Worm (Caenorhabditis elegans) whole organism, late embryonic: Measurements from ENCODE around the gene T07H3.8.
A peak's percentile ranks its signal among the peaks of the same experiment; 100 is the strongest.

ENCODE experiments used
- C08G9.2 ChIP-seq: sonication (generic microtip); optimal IDR thresholded peaks from 2 replicates; lab custom pipeline; 2016; ENCODE audit warnings: mild to moderate bottlenecking, missing genetic modification characterization, moderate library complexity, missing compliant biosample characterization
- K09A11.1 ChIP-seq: sonication (generic microtip); optimal IDR thresholded peaks from 2 replicates; lab custom pipeline; 2017; ENCODE audit warnings: antibody characterized with exemption, mild to moderate bottlenecking, missing genetic modification characterization, missing compliant biosample characterization; ENCODE audit not compliant: insufficient read depth
- T23F11.4 ChIP-seq: fragments of 200-800 bp; sonication (Bioruptor generic); optimal IDR thresholded peaks from 2 replicates; lab custom pipeline; 2018; ENCODE audit warnings: mild to moderate bottlenecking, missing genetic modification characterization, missing compliant biosample characterization
- Y22D7AL.16 ChIP-seq: sonication (generic microtip); optimal IDR thresholded peaks from 2 replicates; lab custom pipeline; 2016; ENCODE audit warnings: missing genetic modification characterization, missing compliant biosample characterization
- ama-1 ChIP-seq: fragments of 150-350 bp; optimal IDR thresholded peaks from 2 replicates; lab custom pipeline; 2014
- ceh-14 ChIP-seq: sonication (generic microtip); optimal IDR thresholded peaks from 2 replicates; lab custom pipeline; 2016; ENCODE audit warnings: missing genotype, missing genetic modification characterization, missing compliant biosample characterization
- ceh-18 ChIP-seq: sonication (generic microtip); optimal IDR thresholded peaks from 2 replicates; lab custom pipeline; 2016; ENCODE audit warnings: missing genetic modification characterization, missing compliant biosample characterization
- ceh-22 ChIP-seq: sonication (generic microtip); optimal IDR thresholded peaks from 2 replicates; lab custom pipeline; 2017; ENCODE audit warnings: missing biosample characterization, missing genetic modification characterization
- ceh-30 ChIP-seq: fragments of 150-350 bp; optimal IDR thresholded peaks from 2 replicates; lab custom pipeline; 2014; ENCODE audit warnings: missing biosample characterization, missing genetic modification characterization
- ceh-31 ChIP-seq: sonication (generic microtip); optimal IDR thresholded peaks from 2 replicates; lab custom pipeline; 2016; ENCODE audit warnings: missing genetic modification characterization, missing compliant biosample characterization
- ceh-45 ChIP-seq: fragments of 200-800 bp; sonication (Bioruptor generic); IDR thresholded peaks from 2 replicates; pipeline ENCODE4 v1.3.6; 2022; ENCODE audit warnings: missing genetic modification reagents, missing genetic modification characterization, missing compliant biosample characterization
- ceh-6 ChIP-seq: fragments of 200-800 bp; sonication (Bioruptor generic); optimal IDR thresholded peaks from 2 replicates; lab custom pipeline; 2018; ENCODE audit warnings: mild to moderate bottlenecking, missing genetic modification characterization, missing compliant biosample characterization
- ceh-9 ChIP-seq: sonication (generic microtip); optimal IDR thresholded peaks from 2 replicates; lab custom pipeline; 2016; ENCODE audit warnings: mild to moderate bottlenecking, missing genetic modification characterization, inconsistent platforms, missing compliant biosample characterization
- dve-1 ChIP-seq: sonication (generic microtip); optimal IDR thresholded peaks from 2 replicates; lab custom pipeline; 2017; ENCODE audit warnings: antibody characterized with exemption, mild to moderate bottlenecking, missing genetic modification characterization, missing compliant biosample characterization
- elt-4 ChIP-seq: sonication (generic microtip); optimal IDR thresholded peaks from 2 replicates; lab custom pipeline; 2016; ENCODE audit warnings: missing genetic modification characterization, missing compliant biosample characterization
- ets-4 ChIP-seq: sonication (generic microtip); optimal IDR thresholded peaks from 2 replicates; lab custom pipeline; 2016; ENCODE audit warnings: missing genetic modification characterization, missing compliant biosample characterization
- eyg-1 ChIP-seq: sonication (generic microtip); optimal IDR thresholded peaks from 2 replicates; lab custom pipeline; 2016; ENCODE audit warnings: missing genotype, missing genetic modification characterization, missing compliant biosample characterization
- fax-1 ChIP-seq: sonication (generic microtip); optimal IDR thresholded peaks from 2 replicates; lab custom pipeline; 2016; ENCODE audit warnings: missing genotype, missing genetic modification characterization, missing compliant biosample characterization
- fkh-6 ChIP-seq: sonication (generic microtip); optimal IDR thresholded peaks from 2 replicates; lab custom pipeline; 2016; ENCODE audit warnings: missing genetic modification characterization, missing compliant biosample characterization
- gmeb-2 ChIP-seq: sonication (generic microtip); optimal IDR thresholded peaks from 2 replicates; lab custom pipeline; 2016; ENCODE audit warnings: missing genetic modification characterization, inconsistent platforms, missing compliant biosample characterization
- hlh-8 ChIP-seq: sonication (generic microtip); optimal IDR thresholded peaks from 2 replicates; lab custom pipeline; 2016; ENCODE audit warnings: missing genotype, missing genetic modification characterization, missing compliant biosample characterization
- madf-2 ChIP-seq: sonication (generic microtip); optimal IDR thresholded peaks from 2 replicates; lab custom pipeline; 2017; ENCODE audit warnings: missing genetic modification characterization, missing compliant biosample characterization
- mec-3 ChIP-seq: sonication (generic microtip); optimal IDR thresholded peaks from 2 replicates; lab custom pipeline; 2016; ENCODE audit warnings: borderline replicate concordance, missing genetic modification characterization, missing compliant biosample characterization
- nfya-1 ChIP-seq: sonication (generic microtip); optimal IDR thresholded peaks from 2 replicates; lab custom pipeline; 2017; ENCODE audit warnings: missing genetic modification characterization, mild to moderate bottlenecking, missing compliant biosample characterization, antibody characterized with exemption, moderate library complexity
- odd-2 ChIP-seq: sonication (generic microtip); optimal IDR thresholded peaks from 2 replicates; lab custom pipeline; 2017; ENCODE audit warnings: antibody characterized with exemption, mild to moderate bottlenecking, missing genetic modification characterization, missing compliant biosample characterization
- pag-3 ChIP-seq: sonication (generic microtip); optimal IDR thresholded peaks from 2 replicates; lab custom pipeline; 2016; ENCODE audit warnings: missing compliant biosample characterization, missing genetic modification characterization, borderline replicate concordance
- pat-9 ChIP-seq: fragments of 200-800 bp; sonication (Bioruptor generic); optimal IDR thresholded peaks from 2 replicates; lab custom pipeline; 2018; ENCODE audit warnings: mild to moderate bottlenecking, missing genetic modification characterization, moderate library complexity, missing compliant biosample characterization
- pax-1 ChIP-seq: fragments of 150-350 bp; optimal IDR thresholded peaks from 2 replicates; lab custom pipeline; 2014; ENCODE audit warnings: missing biosample characterization, missing genetic modification characterization
- pha-2 ChIP-seq: sonication (generic microtip); optimal IDR thresholded peaks from 2 replicates; lab custom pipeline; 2017; ENCODE audit warnings: mild to moderate bottlenecking, missing genetic modification characterization, missing compliant biosample characterization
- pha-4 ChIP-seq: fragments of 150-350 bp; optimal IDR thresholded peaks from 2 replicates; lab custom pipeline; 2018; ENCODE audit warnings: missing biosample characterization, missing genetic modification reagents, missing genetic modification characterization
- sox-2 ChIP-seq: fragments of 200-800 bp; sonication (Bioruptor generic); IDR thresholded peaks from 2 replicates; pipeline ENCODE4 v1.3.6; 2022; ENCODE audit warnings: missing genetic modification reagents, missing genetic modification characterization, missing compliant biosample characterization
- syd-9 ChIP-seq: sonication (generic microtip); optimal IDR thresholded peaks from 2 replicates; lab custom pipeline; 2016; ENCODE audit warnings: mild to moderate bottlenecking, missing genetic modification characterization, moderate library complexity, missing compliant biosample characterization
- ttx-3 ChIP-seq: sonication (generic microtip); optimal IDR thresholded peaks from 2 replicates; lab custom pipeline; 2016; ENCODE audit warnings: missing genetic modification reagents, missing genetic modification characterization, missing compliant biosample characterization
- unc-42 ChIP-seq: sonication (generic microtip); optimal IDR thresholded peaks from 2 replicates; lab custom pipeline; 2016; ENCODE audit warnings: missing genotype, missing genetic modification characterization, missing compliant biosample characterization
- unc-55 ChIP-seq: sonication (generic microtip); optimal IDR thresholded peaks from 2 replicates; lab custom pipeline; 2017; ENCODE audit warnings: missing biosample characterization, missing genetic modification reagents, missing genetic modification characterization
- unc-86 ChIP-seq: sonication (generic microtip); optimal IDR thresholded peaks from 2 replicates; lab custom pipeline; 2016; ENCODE audit warnings: missing genetic modification characterization, missing compliant biosample characterization

Gene T07H3.8

ce11 chrII:1605010-1605409, 18.6 kb downstream of the T07H3.8 start:
- TF ChIP-seq dve-1 (tag; lab: Kevin White, UChicago): peak; percentile 98
- no peak for TF ChIP-seq pha-2

DNA sequence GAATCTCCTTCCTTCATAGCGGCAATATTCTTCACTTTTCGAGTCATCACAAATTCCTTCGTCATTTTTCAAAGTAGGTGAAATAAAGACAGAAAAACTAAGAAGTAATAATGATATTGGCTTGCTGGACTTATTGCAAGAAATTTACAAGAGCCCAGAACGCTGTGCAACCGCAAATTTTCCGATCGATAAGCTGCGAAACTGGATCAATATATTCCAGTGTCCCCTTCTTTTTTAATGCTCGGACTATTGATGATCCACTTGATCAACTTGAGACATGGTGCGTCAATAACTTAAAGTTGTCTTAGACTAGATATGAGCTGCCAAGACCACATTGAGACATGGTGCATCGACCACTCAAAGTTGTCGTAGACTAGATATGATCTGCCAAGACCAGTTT, 19.7 kb downstream of the T07H3.8 start, which contains the start of gene bath-33:
bath-33 (minus strand) TSS at position 101 of the 400 bp plus-strand sequence.
- TF ChIP-seq mec-3 (tag; lab: Kevin White, UChicago) (no peak), pat-9 (tag; lab: Kevin White, UChicago) (no peak), madf-2 (no peak), ceh-9 (tag; lab: Kevin White, UChicago) (no peak), ama-1 (no peak), ceh-45 (GFP tag; lab: Robert Waterston, UW) (no peak), pag-3 (tag; lab: Kevin White, UChicago) (no peak), ceh-14 (tag; lab: Kevin White, UChicago) (no peak), ceh-18 (tag; lab: Kevin White, UChicago) (no peak), K09A11.1 (tag; lab: Kevin White, UChicago) (no peak), C08G9.2 (tag; lab: Kevin White, UChicago) (no peak), ceh-22 (no peak), eyg-1 (tag; lab: Kevin White, UChicago) (no peak), unc-42 (tag; lab: Kevin White, UChicago) (no peak), ceh-6 (GFP tag; lab: Kevin White, UChicago) (no peak), nfya-1 (tag; lab: Kevin White, UChicago) (no peak), syd-9 (tag; lab: Kevin White, UChicago) (no peak), ceh-31 (tag; lab: Kevin White, UChicago) (no peak)

- TF ChIP-seq fax-1 (tag; lab: Kevin White, UChicago) (no peak), ceh-30 (tag; lab: Kevin White, UChicago) (no peak), Y22D7AL.16 (tag; lab: Kevin White, UChicago) (no peak), pag-3 (tag; lab: Kevin White, UChicago) (no peak), T23F11.4 (GFP tag; lab: Kevin White, UChicago) (no peak)
Measured at ce11 chrII:1607575-1607974, 21.2 kb downstream of the T07H3.8 start.

ce11 chrII:1608915-1609314, 22.5 kb downstream of the T07H3.8 start:
- TF ChIP-seq Y22D7AL.16 (tag; lab: Kevin White, UChicago) (no peak), hlh-8 (tag; lab: Kevin White, UChicago) (no peak), elt-4 (no peak), pax-1 (tag; lab: Kevin White, UChicago) (no peak), odd-2 (tag; lab: Kevin White, UChicago) (no peak), gmeb-2 (tag; lab: Kevin White, UChicago) (no peak), ceh-6 (GFP tag; lab: Kevin White, UChicago) (no peak), pha-4 (tag; lab: Kevin White, UChicago) (no peak), ceh-18 (tag; lab: Kevin White, UChicago) (no peak), pha-2 (no peak), ama-1 (no peak), madf-2 (no peak), fkh-6 (tag; lab: Kevin White, UChicago) (no peak), unc-55 (GFP tag; lab: Kevin White, UChicago) (no peak), sox-2 (no peak), ceh-31 (tag; lab: Kevin White, UChicago) (no peak), unc-86 (no peak), ets-4 (tag; lab: Kevin White, UChicago) (no peak), ttx-3 (tag; lab: Kevin White, UChicago) (no peak), T23F11.4 (GFP tag; lab: Kevin White, UChicago) (no peak)
